Fruit fly (Drosophila melanogaster) whole organism, wandering third instar larva: ENCODE data around the gene Oseg4.

Experiments used
- Dif ChIP-seq: fragments of 200-275, 200-300 bp; sonication (Bioruptor generic); optimal IDR thresholded peaks from 2 replicates; lab custom pipeline; 2018; ENCODE audit warnings: missing biosample characterization, missing genetic modification characterization; ENCODE audit not compliant: partially characterized antibody
- dl ChIP-seq, 2 experiments: fragments of 175-275, 200-275 bp in 1 of 2; fragments of 200-275 bp in 1 of 2; sonication (Bioruptor generic); optimal IDR thresholded peaks; lab custom pipeline; 2018; ENCODE audit warnings: mild to moderate bottlenecking in 2 of 2, missing biosample characterization in 2 of 2, missing genetic modification characterization in 2 of 2, moderate library complexity in 2 of 2; ENCODE audit not compliant: partially characterized antibody in 2 of 2, insufficient read depth in 1 of 2
- lola ChIP-seq: fragments of >200 bp; optimal IDR thresholded peaks from 2 replicates; lab custom pipeline; 2017; ENCODE audit warnings: missing biosample characterization, missing genetic modification characterization

DNA sequence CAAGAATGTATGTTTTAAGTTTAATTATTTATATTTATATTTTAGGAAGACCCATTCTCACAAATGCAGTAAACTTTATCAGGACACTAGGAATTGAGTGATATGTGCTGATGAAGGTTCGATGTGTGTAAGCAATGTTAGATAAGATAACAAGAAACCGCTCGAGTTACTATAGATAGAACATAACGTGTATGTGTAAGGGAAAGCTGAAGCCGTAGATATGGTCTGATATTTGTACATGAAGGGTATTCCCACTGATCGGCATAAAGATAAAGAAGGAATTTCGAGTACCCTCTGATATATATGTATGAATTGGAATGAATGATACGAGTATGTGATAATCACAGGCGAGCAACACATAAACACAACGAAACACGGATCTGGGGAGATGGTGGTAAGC lies 48.5 kb upstream of the Oseg4 start:
- no peak for TF ChIP-seq Dif (GFP tag; lab: Kevin White, UChicago)
- TF ChIP-seq dl (GFP tag; optimal IDR thresholded peaks at IDR 0.05; lab: Kevin White, UChicago; ENCODE audit: insufficient read depth in 1 of 2, partially characterized antibody in 2 of 2) = no peak
- no peak for TF ChIP-seq lola
